Worm (Caenorhabditis elegans) whole organism, L2 larva: ENCODE measurements around the gene cox-16.

Experiments
- alr-1 ChIP-seq: fragments of 150-350 bp; optimal IDR thresholded peaks from 2 replicates; lab custom pipeline; 2014; ENCODE audit warnings: missing biosample characterization, missing genetic modification characterization
- aly-2 ChIP-seq: fragments of 150-350 bp; optimal IDR thresholded peaks from 2 replicates; lab custom pipeline; 2014; ENCODE audit warnings: missing biosample characterization, missing genetic modification characterization
- ceh-16 ChIP-seq: fragments of 150-350 bp; optimal IDR thresholded peaks from 2 replicates; lab custom pipeline; 2014; ENCODE audit warnings: missing biosample characterization, missing genetic modification characterization
- elt-3 ChIP-seq: sonication (generic microtip); optimal IDR thresholded peaks from 2 replicates; lab custom pipeline; 2017; ENCODE audit warnings: missing biosample characterization, missing genetic modification characterization
- lin-39 ChIP-seq: fragments of 150-350 bp; optimal IDR thresholded peaks from 2 replicates; lab custom pipeline; 2014; ENCODE audit warnings: missing biosample characterization, missing genetic modification reagents, missing genetic modification characterization
- nhr-12 ChIP-seq: fragments of 150-350 bp; optimal IDR thresholded peaks from 2 replicates; lab custom pipeline; 2014; ENCODE audit warnings: missing biosample characterization, missing genetic modification characterization
- nhr-23 ChIP-seq: fragments of 150-350 bp; optimal IDR thresholded peaks from 2 replicates; lab custom pipeline; 2014; ENCODE audit warnings: missing biosample characterization, missing genetic modification reagents, missing genetic modification characterization
- nhr-237 ChIP-seq: fragments of 150-350 bp; optimal IDR thresholded peaks from 2 replicates; lab custom pipeline; 2014; ENCODE audit warnings: missing biosample characterization, missing genetic modification characterization
- sem-4 ChIP-seq: fragments of 150-350 bp; optimal IDR thresholded peaks from 2 replicates; lab custom pipeline; 2014; ENCODE audit warnings: missing biosample characterization, missing genetic modification reagents, missing genetic modification characterization
- sma-3 ChIP-seq: sonication (generic microtip); optimal IDR thresholded peaks from 2 replicates; lab custom pipeline; 2016; ENCODE audit warnings: missing genetic modification reagents, missing genetic modification characterization, missing compliant biosample characterization
- unc-39 ChIP-seq: fragments of 150-350 bp; optimal IDR thresholded peaks from 2 replicates; lab custom pipeline; 2014; ENCODE audit warnings: missing biosample characterization, missing genetic modification characterization
- unc-62 ChIP-seq: fragments of 150-350 bp; optimal IDR thresholded peaks from 2 replicates; lab custom pipeline; 2014; ENCODE audit warnings: missing biosample characterization, missing genetic modification reagents, missing genetic modification characterization
- ztf-1 ChIP-seq: fragments of 200-800 bp; sonication (Bioruptor generic); conservative IDR thresholded peaks from 2 replicates; pipeline ENCODE4 v1.3.6; 2022; ENCODE audit warnings: missing genetic modification characterization, missing compliant biosample characterization

ce11 chrV:5582860-5583259 is 46.8 kb upstream of the cox-16 start:
- no peak for TF ChIP-seq sma-3
- TF ChIP-seq lin-39 (tag; lab: Kevin White, UChicago), result no peak
- no peak for TF ChIP-seq unc-62 (GFP tag; lab: Kevin White, UChicago)
- TF ChIP-seq nhr-237 (tag; lab: Kevin White, UChicago), result no peak
- TF ChIP-seq nhr-12 (tag; lab: Kevin White, UChicago), result no peak
- TF ChIP-seq ztf-1 (GFP tag; lab: Robert Waterston, UW), result no peak
- TF ChIP-seq nhr-23, result no peak
- no peak for TF ChIP-seq aly-2 (tag; lab: Kevin White, UChicago)
- TF ChIP-seq ceh-16 (tag; lab: Kevin White, UChicago), result no peak
- TF ChIP-seq elt-3 (tag; lab: Kevin White, UChicago), result no peak
- TF ChIP-seq sem-4 (tag; lab: Kevin White, UChicago), result no peak
- TF ChIP-seq unc-39, result no peak
- no peak for TF ChIP-seq alr-1 (tag; lab: Kevin White, UChicago)
